Fruit fly (Drosophila melanogaster) whole organism, wandering third instar larva: ENCODE data around the gene CG12541.

Experiments used
- Abd-B ChIP-seq: fragments of >200 bp; optimal IDR thresholded peaks from 2 replicates; lab custom pipeline; 2017; ENCODE audit warnings: missing biosample characterization, missing genetic modification characterization
- CrebA ChIP-seq: fragments of 200-800 bp; sonication (Bioruptor generic); optimal IDR thresholded peaks from 2 replicates; lab custom pipeline; 2016; ENCODE audit warnings: missing biosample characterization, mild to moderate bottlenecking, missing genetic modification characterization, borderline replicate concordance
- Dfd ChIP-seq: fragments of >200 bp; optimal IDR thresholded peaks from 2 replicates; lab custom pipeline; 2017; ENCODE audit warnings: missing biosample characterization, missing genetic modification characterization
- GATAd ChIP-seq: sonication (Bioruptor generic); optimal IDR thresholded peaks from 2 replicates; lab custom pipeline; 2016; ENCODE audit warnings: missing biosample characterization, missing genetic modification characterization
- Hr78 ChIP-seq: fragments of >200 bp; optimal IDR thresholded peaks from 2 replicates; lab custom pipeline; 2017; ENCODE audit warnings: missing biosample characterization, missing genetic modification characterization
- OdsH ChIP-seq: fragments of 200-800 bp; sonication (Bioruptor generic); optimal IDR thresholded peaks from 2 replicates; lab custom pipeline; 2016; ENCODE audit warnings: missing biosample characterization, mild to moderate bottlenecking, missing genetic modification characterization
- br ChIP-seq: fragments of 200-800 bp; sonication (Bioruptor generic); optimal IDR thresholded peaks from 2 replicates; lab custom pipeline; 2016; ENCODE audit warnings: missing biosample characterization, missing genetic modification characterization
- fru ChIP-seq: fragments of 200-800 bp; sonication (Bioruptor generic); optimal IDR thresholded peaks from 3 replicates; lab custom pipeline; 2016; ENCODE audit warnings: missing biosample characterization, mild to moderate bottlenecking, missing genetic modification characterization
- h ChIP-seq: fragments of 200-800 bp; sonication (Bioruptor generic); optimal IDR thresholded peaks from 3 replicates; lab custom pipeline; 2016; ENCODE audit warnings: missing biosample characterization, mild to moderate bottlenecking, missing genetic modification characterization
- lola ChIP-seq: fragments of >200 bp; optimal IDR thresholded peaks from 2 replicates; lab custom pipeline; 2017; ENCODE audit warnings: missing biosample characterization, missing genetic modification characterization
- pan ChIP-seq: fragments of >200 bp; optimal IDR thresholded peaks from 2 replicates; lab custom pipeline; 2017
- psq ChIP-seq: fragments of 200-800 bp; sonication (Bioruptor generic); optimal IDR thresholded peaks from 3 replicates; lab custom pipeline; 2017; ENCODE audit warnings: missing biosample characterization, mild to moderate bottlenecking, missing genetic modification characterization, moderate library complexity
- rgr ChIP-seq: fragments of 200-800 bp; sonication (Bioruptor generic); optimal IDR thresholded peaks from 3 replicates; lab custom pipeline; 2016; ENCODE audit warnings: missing biosample characterization, mild to moderate bottlenecking, missing genetic modification characterization
- tai ChIP-seq: sonication (Bioruptor generic); optimal IDR thresholded peaks from 2 replicates; lab custom pipeline; 2016; ENCODE audit warnings: missing biosample characterization, missing genetic modification characterization

- TF ChIP-seq tai (GFP tag; lab: Kevin White, UChicago), result no peak
- no peak for TF ChIP-seq h (GFP tag; lab: Kevin White, UChicago)
- TF ChIP-seq Dfd (GFP tag; lab: Kevin White, UChicago), result no peak
- no peak for TF ChIP-seq Abd-B (GFP tag; lab: Kevin White, UChicago)
- no peak for TF ChIP-seq fru (GFP tag; lab: Kevin White, UChicago)
- TF ChIP-seq psq (GFP tag; lab: Kevin White, UChicago), result no peak
- no peak for TF ChIP-seq GATAd (GFP tag; lab: Kevin White, UChicago)
- no peak for TF ChIP-seq br (GFP tag; lab: Kevin White, UChicago)
- no peak for TF ChIP-seq OdsH (GFP tag; lab: Kevin White, UChicago)
- TF ChIP-seq CrebA (GFP tag; lab: Kevin White, UChicago), result no peak
- TF ChIP-seq lola, result no peak
- no peak for TF ChIP-seq rgr
- no peak for TF ChIP-seq pan (lab: Kevin White, UChicago)
- no peak for TF ChIP-seq Hr78 (GFP tag; lab: Kevin White, UChicago)
These were observed 7.5 kb upstream of the CG12541 start for dm6 chrX:7073234-7073878.
